Worm (Caenorhabditis elegans) whole organism, late embryonic: ENCODE measurements around the gene popl-5.

ENCODE experiments used
- ceh-14 ChIP-seq: sonication (generic microtip); optimal IDR thresholded peaks from 2 replicates; lab custom pipeline; 2016; ENCODE audit warnings: missing genotype, missing genetic modification characterization, missing compliant biosample characterization
- dve-1 ChIP-seq: sonication (generic microtip); optimal IDR thresholded peaks from 2 replicates; lab custom pipeline; 2017; ENCODE audit warnings: antibody characterized with exemption, mild to moderate bottlenecking, missing genetic modification characterization, missing compliant biosample characterization
- elt-2 ChIP-seq: sonication (generic microtip); optimal IDR thresholded peaks from 2 replicates; lab custom pipeline; 2016; ENCODE audit warnings: missing genetic modification reagents, missing genetic modification characterization, missing compliant biosample characterization
- ets-4 ChIP-seq: sonication (generic microtip); optimal IDR thresholded peaks from 2 replicates; lab custom pipeline; 2016; ENCODE audit warnings: missing genetic modification characterization, missing compliant biosample characterization
- eyg-1 ChIP-seq: sonication (generic microtip); optimal IDR thresholded peaks from 2 replicates; lab custom pipeline; 2016; ENCODE audit warnings: missing genotype, missing genetic modification characterization, missing compliant biosample characterization
- fax-1 ChIP-seq: sonication (generic microtip); optimal IDR thresholded peaks from 2 replicates; lab custom pipeline; 2016; ENCODE audit warnings: missing genotype, missing genetic modification characterization, missing compliant biosample characterization
- fkh-10 ChIP-seq: fragments of 150-350 bp; optimal IDR thresholded peaks from 2 replicates; lab custom pipeline; 2014; ENCODE audit warnings: missing biosample characterization, missing genetic modification reagents, missing genetic modification characterization
- lin-11 ChIP-seq: fragments of 200-800 bp; sonication (Bioruptor generic); optimal IDR thresholded peaks from 2 replicates; lab custom pipeline; 2018; ENCODE audit warnings: mild to moderate bottlenecking, missing genetic modification characterization, missing compliant biosample characterization
- nhr-11 ChIP-seq: fragments of 150-350 bp; optimal IDR thresholded peaks from 2 replicates; lab custom pipeline; 2014; ENCODE audit warnings: missing biosample characterization, missing genetic modification characterization
- pha-4 ChIP-seq: fragments of 150-350 bp; optimal IDR thresholded peaks from 2 replicates; lab custom pipeline; 2018; ENCODE audit warnings: missing biosample characterization, missing genetic modification reagents, missing genetic modification characterization
- sdc-2 ChIP-seq: sonication (generic microtip); optimal IDR thresholded peaks from 2 replicates; lab custom pipeline; 2016; ENCODE audit warnings: missing genotype, missing genetic modification characterization, missing compliant biosample characterization
- sox-2 ChIP-seq: fragments of 200-800 bp; sonication (Bioruptor generic); IDR thresholded peaks from 2 replicates; pipeline ENCODE4 v1.3.6; 2022; ENCODE audit warnings: missing genetic modification reagents, missing genetic modification characterization, missing compliant biosample characterization
- unc-55 ChIP-seq: sonication (generic microtip); optimal IDR thresholded peaks from 2 replicates; lab custom pipeline; 2017; ENCODE audit warnings: missing biosample characterization, missing genetic modification reagents, missing genetic modification characterization

DNA sequence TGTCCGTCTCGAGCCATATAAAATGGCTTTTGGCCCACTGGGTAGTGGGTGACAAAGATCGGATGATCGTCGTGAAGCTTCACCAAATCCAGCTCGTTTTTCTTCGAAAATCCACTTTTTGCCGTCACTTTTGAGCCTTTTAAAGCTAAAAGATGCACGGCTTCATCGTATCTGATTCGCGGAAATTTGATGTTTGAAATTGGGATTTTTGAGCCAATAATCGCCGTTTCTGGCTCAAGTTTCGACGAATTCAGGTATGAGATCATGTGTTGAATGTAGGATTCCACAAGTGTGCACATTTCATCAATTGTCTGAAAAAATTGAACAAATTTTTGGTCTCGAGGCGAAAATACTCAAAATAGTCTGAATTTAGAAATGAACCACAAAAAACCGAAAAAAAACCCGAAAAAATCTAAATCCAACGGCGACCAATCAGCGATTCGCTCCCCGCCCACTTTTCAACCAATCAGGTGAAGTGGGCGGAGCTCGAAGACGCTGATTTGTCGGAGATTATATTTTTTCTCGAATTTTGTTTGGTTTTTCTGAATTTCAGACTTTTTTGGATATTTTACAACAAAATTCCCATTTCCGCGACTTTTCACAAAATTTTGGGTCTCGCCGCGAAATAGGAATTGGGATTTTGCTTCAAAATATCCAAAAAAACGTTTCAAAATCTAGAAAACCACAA lies 1.7 kb upstream of the popl-5 start:
- TF ChIP-seq dve-1 (tag; lab: Kevin White, UChicago) (no peak), sox-2 (GFP tag; lab: Robert Waterston, UW) (no peak), nhr-11 (tag; lab: Kevin White, UChicago) (no peak), ets-4 (no peak), pha-4 (tag; lab: Kevin White, UChicago) (no peak), fax-1 (tag; lab: Kevin White, UChicago) (no peak), elt-2 (no peak), sdc-2 (tag; lab: Kevin White, UChicago) (no peak), eyg-1 (no peak), lin-11 (tag; lab: Kevin White, UChicago) (no peak), unc-55 (GFP tag; lab: Kevin White, UChicago) (no peak), fkh-10 (no peak), ceh-14 (no peak)
